Worm (Caenorhabditis elegans): Measurements from ENCODE around the gene F09B9.5.

Gene F09B9.5

DNA sequence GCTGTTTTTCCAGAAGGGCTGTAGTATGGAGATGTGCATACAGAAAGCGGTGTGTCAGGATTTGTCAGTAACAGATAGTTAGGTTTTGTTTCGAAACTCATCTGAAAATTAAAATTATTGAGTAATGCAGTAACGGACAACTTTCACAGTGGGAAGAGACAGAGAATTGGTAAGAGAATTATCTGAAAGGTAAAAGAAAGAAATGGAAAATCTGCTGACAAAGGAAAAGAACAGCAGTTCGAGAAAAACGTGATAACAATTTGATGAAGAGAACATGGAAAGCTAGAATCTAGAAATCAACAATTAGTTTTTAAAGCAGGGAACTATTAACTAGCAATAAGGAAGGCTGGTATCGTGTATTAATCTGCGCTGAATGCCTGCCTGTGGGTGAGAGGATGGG lies 50.7 kb downstream of the F09B9.5 start, which contains the start of gene sex-1:
Gene sex-1, minus strand, starts transcription at position 101 of the 400 bp plus-strand sequence.
- no peak for TF ChIP-seq sdc-2 (tag; optimal IDR thresholded peaks at IDR 0.05)
- no peak for TF ChIP-seq pat-9 (tag; optimal IDR thresholded peaks at IDR 0.05)
- no peak for TF ChIP-seq K09A11.1 (tag; optimal IDR thresholded peaks at IDR 0.05; ENCODE audit: insufficient read depth)
- TF ChIP-seq sox-2 (GFP tag; IDR thresholded peaks at IDR 0.05), result no peak
- TF ChIP-seq pax-1 (tag; optimal IDR thresholded peaks at IDR 0.05), result no peak
- TF ChIP-seq gmeb-2 (tag; optimal IDR thresholded peaks at IDR 0.05), result no peak
- no peak for TF ChIP-seq ceh-24 (tag; optimal IDR thresholded peaks at IDR 0.05)
- TF ChIP-seq K02D7.2 (tag; optimal IDR thresholded peaks at IDR 0.05), result no peak
- TF ChIP-seq pha-4 (tag; optimal IDR thresholded peaks at IDR 0.05), result no peak
- no peak for TF ChIP-seq F13H6.1 (tag; optimal IDR thresholded peaks at IDR 0.05)
- TF ChIP-seq elt-2 (tag; optimal IDR thresholded peaks at IDR 0.05), result no peak
- no peak for TF ChIP-seq eyg-1 (tag; optimal IDR thresholded peaks at IDR 0.05)
- TF ChIP-seq C08G9.2 (tag; optimal IDR thresholded peaks at IDR 0.05), result no peak
- no peak for TF ChIP-seq lim-6 (tag; optimal IDR thresholded peaks at IDR 0.05)
- no peak for TF ChIP-seq pros-1 (tag; optimal IDR thresholded peaks at IDR 0.05)

DNA sequence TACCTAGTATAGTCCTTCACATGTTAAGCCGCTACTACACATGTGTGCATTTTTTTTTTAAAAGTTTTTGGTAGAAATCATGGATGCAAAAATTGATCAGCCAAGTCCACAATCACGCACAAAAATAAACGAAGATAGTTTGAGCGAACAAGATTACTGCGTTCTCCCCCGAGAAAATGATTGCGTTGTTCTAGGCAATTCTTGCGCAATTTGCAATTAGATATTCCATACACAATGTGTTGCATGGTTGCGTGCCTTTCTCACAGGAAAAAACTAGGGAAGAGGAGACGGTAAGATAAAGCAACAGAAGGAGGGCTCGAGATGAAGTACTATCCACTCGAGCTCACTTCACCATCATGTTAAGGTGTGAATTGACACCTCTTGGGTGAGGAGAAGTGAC lies 51.4 kb downstream of the F09B9.5 start:
- TF ChIP-seq elt-2 (tag; optimal IDR thresholded peaks at IDR 0.05) (peak; percentile 8), unc-3 (GFP tag; conservative IDR thresholded peaks at IDR 0.05) (no peak), unc-3 (tag; optimal IDR thresholded peaks at IDR 0.05) (no peak), ref-2 (tag; optimal IDR thresholded peaks at IDR 0.05) (peak; percentile 22), hlh-8 (tag; optimal IDR thresholded peaks at IDR 0.05) (no peak), ceh-9 (tag; optimal IDR thresholded peaks at IDR 0.05) (no peak)
